Worm (Caenorhabditis elegans) whole organism, young adult: ENCODE measurements around the gene F29F11.20.

Experiments
- B0336.3 ChIP-seq: fragments of 200-800 bp; sonication (Bioruptor generic); IDR thresholded peaks from 2 replicates; pipeline ENCODE4 v1.3.6; 2022; ENCODE audit warnings: missing genetic modification characterization, missing compliant biosample characterization
- F23B12.7 ChIP-seq: sonication (generic microtip); optimal IDR thresholded peaks from 2 replicates; lab custom pipeline; 2017; ENCODE audit warnings: missing genetic modification characterization, mild to moderate bottlenecking, missing compliant biosample characterization, antibody characterized with exemption, moderate library complexity; ENCODE audit not compliant: insufficient read depth
- F37B4.10 ChIP-seq: fragments of 200-800 bp; sonication (Bioruptor generic); IDR thresholded peaks from 2 replicates; pipeline ENCODE4 v1.3.6; 2022; ENCODE audit warnings: missing genetic modification characterization, missing compliant biosample characterization
- F39B2.1 ChIP-seq: fragments of 200-800 bp; sonication (Bioruptor generic); IDR thresholded peaks from 2 replicates; pipeline ENCODE4 v1.3.6; 2022; ENCODE audit warnings: missing genetic modification reagents, missing genetic modification characterization, missing compliant biosample characterization
- F49E8.2 ChIP-seq: sonication (generic microtip); optimal IDR thresholded peaks from 3 replicates; lab custom pipeline; 2017; ENCODE audit warnings: missing genetic modification characterization, mild to moderate bottlenecking, missing compliant biosample characterization, antibody characterized with exemption, moderate library complexity; ENCODE audit not compliant: insufficient read depth
- F52B5.7 ChIP-seq: sonication (generic microtip); optimal IDR thresholded peaks from 2 replicates; lab custom pipeline; 2016; ENCODE audit warnings: mild to moderate bottlenecking, missing genetic modification characterization, missing compliant biosample characterization
- F55B11.4 ChIP-seq: sonication (generic microtip); optimal IDR thresholded peaks from 2 replicates; lab custom pipeline; 2016; ENCODE audit warnings: missing compliant biosample characterization, missing genetic modification characterization, borderline replicate concordance; ENCODE audit not compliant: insufficient read depth
- F57C9.4 ChIP-seq: sonication (generic microtip); optimal IDR thresholded peaks from 2 replicates; lab custom pipeline; 2017; ENCODE audit warnings: mild to moderate bottlenecking, missing genetic modification characterization, missing compliant biosample characterization
- K11D2.4 ChIP-seq: fragments of 200-800 bp; sonication (Bioruptor generic); IDR thresholded peaks from 2 replicates; pipeline ENCODE4 v1.3.6; 2022; ENCODE audit warnings: missing genetic modification reagents, missing genetic modification characterization, missing compliant biosample characterization
- Y56A3A.18 ChIP-seq: fragments of 200-800 bp; sonication (Bioruptor generic); IDR thresholded peaks from 2 replicates; pipeline ENCODE4 v1.3.6; 2022; ENCODE audit warnings: missing genetic modification reagents, missing genetic modification characterization, missing compliant biosample characterization
- Y95B8A.8 ChIP-seq: fragments of 200-800 bp; sonication (Bioruptor generic); IDR thresholded peaks from 2 replicates; pipeline ENCODE4 v1.3.6; 2022; ENCODE audit warnings: missing genetic modification reagents, missing genetic modification characterization, missing compliant biosample characterization
- aptf-3 ChIP-seq: fragments of 200-800 bp; sonication (Bioruptor generic); IDR thresholded peaks from 2 replicates; pipeline ENCODE4 v1.3.6; 2022; ENCODE audit warnings: missing genetic modification characterization, missing compliant biosample characterization
- athp-1 ChIP-seq: sonication (generic microtip); optimal IDR thresholded peaks from 2 replicates; lab custom pipeline; 2017; ENCODE audit warnings: mild to moderate bottlenecking, missing genetic modification characterization, missing compliant biosample characterization
- attf-3 ChIP-seq: fragments of 200-800 bp; sonication (Bioruptor generic); conservative IDR thresholded peaks from 2 replicates; pipeline ENCODE4 v1.3.6; 2022; ENCODE audit warnings: missing genetic modification reagents, missing genetic modification characterization, missing compliant biosample characterization
- attf-5 ChIP-seq: fragments of 200-800 bp; sonication (Bioruptor generic); optimal IDR thresholded peaks from 2 replicates; lab custom pipeline; 2018; ENCODE audit warnings: mild to moderate bottlenecking, missing genetic modification characterization, missing compliant biosample characterization
- bed-1 ChIP-seq: fragments of 200-800 bp; sonication (Bioruptor generic); IDR thresholded peaks from 2 replicates; pipeline ENCODE4 v1.3.6; 2022; ENCODE audit warnings: missing genetic modification reagents, missing genetic modification characterization, missing compliant biosample characterization
- ceh-27 ChIP-seq: fragments of 200-800 bp; sonication (Bioruptor generic); optimal IDR thresholded peaks from 2 replicates; lab custom pipeline; 2018; ENCODE audit warnings: mild to moderate bottlenecking, missing genetic modification characterization, moderate library complexity, missing compliant biosample characterization
- ceh-58 ChIP-seq: fragments of 200-800 bp; sonication (Bioruptor generic); IDR thresholded peaks from 2 replicates; pipeline ENCODE4 v1.3.6; 2022; ENCODE audit warnings: missing genetic modification characterization, missing compliant biosample characterization
- ets-4 ChIP-seq: fragments of 200-800 bp; sonication (Bioruptor generic); optimal IDR thresholded peaks from 2 replicates; lab custom pipeline; 2018; ENCODE audit warnings: mild to moderate bottlenecking, missing genetic modification characterization, missing compliant biosample characterization
- hlh-12 ChIP-seq: sonication (generic microtip); optimal IDR thresholded peaks from 2 replicates; lab custom pipeline; 2016; ENCODE audit warnings: missing genetic modification characterization, missing compliant biosample characterization
- hsf-1 ChIP-seq: fragments of 200-800 bp; sonication (Bioruptor generic); IDR thresholded peaks from 2 replicates; pipeline ENCODE4 v1.3.6; 2022; ENCODE audit warnings: missing genetic modification reagents, missing genetic modification characterization, missing compliant biosample characterization
- lag-1 ChIP-seq: fragments of 200-800 bp; sonication (Bioruptor generic); IDR thresholded peaks from 2 replicates; pipeline ENCODE4 v1.3.6; 2022; ENCODE audit warnings: missing genetic modification reagents, missing genetic modification characterization, missing compliant biosample characterization
- let-526 ChIP-seq: fragments of 200-800 bp; sonication (Bioruptor generic); IDR thresholded peaks from 2 replicates; pipeline ENCODE4 v1.3.6; 2022; ENCODE audit warnings: missing genetic modification reagents, missing genetic modification characterization, missing compliant biosample characterization
- lin-54 ChIP-seq: fragments of 200-800 bp; sonication (Bioruptor generic); optimal IDR thresholded peaks from 2 replicates; lab custom pipeline; 2018; ENCODE audit warnings: mild to moderate bottlenecking, missing genetic modification characterization, missing compliant biosample characterization
- lir-1 ChIP-seq: fragments of 200-800 bp; sonication (Bioruptor generic); conservative IDR thresholded peaks from 2 replicates; pipeline ENCODE4 v1.3.6; 2022; ENCODE audit warnings: missing genetic modification reagents, missing genetic modification characterization, missing compliant biosample characterization
- madf-3 ChIP-seq: fragments of 200-800 bp; sonication (Bioruptor generic); IDR thresholded peaks from 2 replicates; pipeline ENCODE4 v1.3.6; 2022; ENCODE audit warnings: missing genetic modification reagents, missing genetic modification characterization, missing compliant biosample characterization
- madf-6 ChIP-seq: fragments of 200-800 bp; sonication (Bioruptor generic); IDR thresholded peaks from 2 replicates; pipeline ENCODE4 v1.3.6; 2022; ENCODE audit warnings: missing genetic modification reagents, missing genetic modification characterization, missing compliant biosample characterization
- madf-8 ChIP-seq: fragments of 200-800 bp; sonication (Bioruptor generic); conservative IDR thresholded peaks from 2 replicates; pipeline ENCODE4 v1.3.6; 2022; ENCODE audit warnings: missing genetic modification reagents, missing genetic modification characterization, missing compliant biosample characterization
- mcd-1 ChIP-seq: fragments of 200-800 bp; sonication (Bioruptor generic); IDR thresholded peaks from 2 replicates; pipeline ENCODE4 v1.3.6; 2022; ENCODE audit warnings: missing genetic modification reagents, missing genetic modification characterization, missing compliant biosample characterization
- nfya-1 ChIP-seq: sonication (generic microtip); optimal IDR thresholded peaks from 2 replicates; lab custom pipeline; 2017; ENCODE audit warnings: antibody characterized with exemption, missing compliant biosample characterization, missing genetic modification characterization, borderline replicate concordance; ENCODE audit not compliant: insufficient read depth
- nhr-80 ChIP-seq: sonication (generic microtip); optimal IDR thresholded peaks from 2 replicates; lab custom pipeline; 2016; ENCODE audit warnings: missing genetic modification characterization, missing compliant biosample characterization
- nhr-90 ChIP-seq: sonication (generic microtip); optimal IDR thresholded peaks from 2 replicates; lab custom pipeline; 2016; ENCODE audit warnings: missing genotype, mild to moderate bottlenecking, missing genetic modification characterization, missing compliant biosample characterization
- pha-4 ChIP-seq: fragments of 150-350 bp; sonication (generic microtip); optimal IDR thresholded peaks from 2 replicates; lab custom pipeline; 2014; ENCODE audit warnings: missing biosample characterization, missing genetic modification reagents, missing genetic modification characterization
- rcor-1 ChIP-seq: fragments of 200-800 bp; sonication (Bioruptor generic); IDR thresholded peaks from 2 replicates; pipeline ENCODE4 v1.3.6; 2022; ENCODE audit warnings: missing genetic modification reagents, missing genetic modification characterization, missing compliant biosample characterization
- rec-8 ChIP-seq, 2 experiments: sonication (generic microtip); optimal IDR thresholded peaks; 2 replicates each; lab custom pipeline; 2016; ENCODE audit warnings: mild to moderate bottlenecking in 2 of 2, missing genetic modification characterization in 2 of 2, missing genetic modification reagents in 2 of 2, missing genotype in 2 of 2, missing biosample characterization in 1 of 2, missing compliant biosample characterization in 1 of 2, moderate library complexity in 1 of 2
- rpc-1 ChIP-seq, 2 experiments: fragments of 150-350 bp in 1 of 2; sonication (generic microtip) in 1 of 2; optimal IDR thresholded peaks; 2 replicates each; lab custom pipeline; 2014 to 2018; ENCODE audit warnings: missing biosample characterization in 1 of 2, missing genetic modification characterization in 1 of 2, missing genetic modification reagents in 1 of 2, missing genotype in 1 of 2
- sea-2 ChIP-seq: fragments of 200-800 bp; sonication (Bioruptor generic); IDR thresholded peaks from 2 replicates; pipeline ENCODE4 v1.3.6; 2022; ENCODE audit warnings: missing genetic modification characterization, missing compliant biosample characterization
- snpc-1.3 ChIP-seq: sonication (generic microtip); optimal IDR thresholded peaks from 2 replicates; lab custom pipeline; 2017; ENCODE audit warnings: missing genetic modification characterization, mild to moderate bottlenecking, missing compliant biosample characterization, antibody characterized with exemption, moderate library complexity, missing genotype, missing genetic modification reagents; ENCODE audit not compliant: insufficient read depth
- snpc-3.4 ChIP-seq: sonication (generic microtip); optimal IDR thresholded peaks from 2 replicates; lab custom pipeline; 2017; ENCODE audit warnings: missing genetic modification characterization, mild to moderate bottlenecking, missing compliant biosample characterization, antibody characterized with exemption, moderate library complexity, missing genotype, missing genetic modification reagents
- snpc-4 ChIP-seq, 5 experiments: fragments of 150-350 bp in 1 of 5; sonication (generic microtip) in 4 of 5; optimal IDR thresholded peaks; 2 replicates each; lab custom pipeline; 2014 to 2018; ENCODE audit warnings: missing genetic modification characterization in 5 of 5, missing biosample characterization in 3 of 5, antibody characterized with exemption in 2 of 5, mild to moderate bottlenecking in 2 of 5, missing compliant biosample characterization in 2 of 5, missing genotype in 2 of 5, moderate library complexity in 2 of 5, missing genetic modification reagents in 1 of 5
- somi-1 ChIP-seq: fragments of 200-800 bp; sonication (Bioruptor generic); optimal IDR thresholded peaks from 2 replicates; lab custom pipeline; 2018; ENCODE audit warnings: mild to moderate bottlenecking, missing genetic modification characterization, missing compliant biosample characterization
- tbp1 ChIP-seq: fragments of 200-800 bp; sonication (Bioruptor generic); optimal IDR thresholded peaks from 2 replicates; lab custom pipeline; 2018; ENCODE audit warnings: mild to moderate bottlenecking, missing genetic modification characterization, missing compliant biosample characterization
- unc-62 ChIP-seq: fragments of 150-350 bp; optimal IDR thresholded peaks from 2 replicates; lab custom pipeline; 2014; ENCODE audit warnings: missing biosample characterization, missing genetic modification reagents, missing genetic modification characterization
- zfh-2 ChIP-seq: fragments of 200-800 bp; sonication (Bioruptor generic); conservative IDR thresholded peaks from 2 replicates; pipeline ENCODE4 v1.3.6; 2022; ENCODE audit warnings: missing genetic modification reagents, missing genetic modification characterization, missing compliant biosample characterization
- ztf-28 ChIP-seq: fragments of 200-800 bp; sonication (Bioruptor generic); IDR thresholded peaks from 2 replicates; pipeline ENCODE4 v1.3.6; 2022; ENCODE audit warnings: missing genetic modification reagents, missing genetic modification characterization, missing compliant biosample characterization

Gene F29F11.20

ce11 chrV:10736756-10737155, 49.1 kb downstream of the F29F11.20 start, which contains the start of the genes mre-11 and wdr-5.3 (continued):
- TF ChIP-seq hlh-12 (tag; lab: Kevin White, UChicago) (no peak), lin-54 (GFP tag; lab: Kevin White, UChicago) (peak; percentile 80), sea-2 (no peak), zfh-2 (GFP tag; lab: Robert Waterston, UW) (no peak), madf-3 (GFP tag; lab: Robert Waterston, UW) (no peak), rpc-1 (optimal IDR thresholded peaks at IDR 0.05; lab: Kevin White, UChicago) (no peak), rpc-1 (tag; optimal IDR thresholded peaks at IDR 0.05; lab: Kevin White, UChicago) (no peak), snpc-1.3 (tag; lab: Kevin White, UChicago) (peak; percentile 14), F55B11.4 (no peak), lir-1 (GFP tag; lab: Robert Waterston, UW) (peak; percentile 21; the same call in 1 of the 2 replicates), hsf-1 (GFP tag; lab: Robert Waterston, UW) (0 out of 2 replicates have a peak, but pooled peaks have one; percentile 51), F57C9.4 (tag; lab: Kevin White, UChicago) (no peak), madf-6 (peak; percentile 79), Y56A3A.18 (GFP tag; lab: Robert Waterston, UW) (no peak), B0336.3 (GFP tag; lab: Robert Waterston, UW) (peak; percentile 45; the same call in 1 of the 2 replicates), Y95B8A.8 (GFP tag; lab: Robert Waterston, UW) (0 out of 2 replicates have a peak, but pooled peaks have one; percentile 26), nhr-90 (no peak), F23B12.7 (tag; lab: Kevin White, UChicago) (no peak), ztf-28 (GFP tag; lab: Robert Waterston, UW) (0 out of 2 replicates have a peak, but pooled peaks have one; percentile 10), aptf-3 (GFP tag; lab: Robert Waterston, UW) (no peak), attf-3 (no peak), madf-8 (GFP tag; lab: Robert Waterston, UW) (peak; percentile 65), F52B5.7 (tag; lab: Kevin White, UChicago) (no peak), unc-62 (GFP tag; lab: Kevin White, UChicago) (no peak), nhr-80 (no peak), K11D2.4 (GFP tag; lab: Robert Waterston, UW) (no peak), F49E8.2 (peak; percentile 17), ceh-58 (GFP tag; lab: Robert Waterston, UW) (no peak), snpc-4 (GFP tag; optimal IDR thresholded peaks at IDR 0.05; lab: Kevin White, UChicago) (no peak), snpc-4 (tag; optimal IDR thresholded peaks at IDR 0.05; lab: Kevin White, UChicago) (peak in 1 of 4 experiments; percentile 44), somi-1 (no peak), snpc-3.4 (tag; lab: Kevin White, UChicago) (no peak), F37B4.10 (GFP tag; lab: Robert Waterston, UW) (no peak), F39B2.1 (GFP tag; lab: Robert Waterston, UW) (no peak), rcor-1 (GFP tag; lab: Robert Waterston, UW) (peak; percentile 22; the same call in 1 of the 2 replicates), tbp1 (no peak), ceh-27 (GFP tag; lab: Kevin White, UChicago) (peak; percentile 70), nfya-1 (tag; lab: Kevin White, UChicago) (no peak), bed-1 (GFP tag; lab: Robert Waterston, UW) (no peak), ets-4 (GFP tag; lab: Kevin White, UChicago) (no peak), attf-5 (GFP tag; lab: Kevin White, UChicago) (peak; percentile 3), rec-8 (tag; optimal IDR thresholded peaks at IDR 0.05; lab: Kevin White, UChicago) (no peak), pha-4 (tag; lab: Kevin White, UChicago) (no peak), let-526 (GFP tag; lab: Robert Waterston, UW) (no peak), lag-1 (GFP tag; lab: Robert Waterston, UW) (no peak), athp-1 (tag; lab: Kevin White, UChicago) (no peak), mcd-1 (GFP tag; lab: Robert Waterston, UW) (peak; percentile 48; the same call in 1 of the 2 replicates)
